Worm (Caenorhabditis elegans): ENCODE data around the gene stip-1.

Gene stip-1

DNA sequence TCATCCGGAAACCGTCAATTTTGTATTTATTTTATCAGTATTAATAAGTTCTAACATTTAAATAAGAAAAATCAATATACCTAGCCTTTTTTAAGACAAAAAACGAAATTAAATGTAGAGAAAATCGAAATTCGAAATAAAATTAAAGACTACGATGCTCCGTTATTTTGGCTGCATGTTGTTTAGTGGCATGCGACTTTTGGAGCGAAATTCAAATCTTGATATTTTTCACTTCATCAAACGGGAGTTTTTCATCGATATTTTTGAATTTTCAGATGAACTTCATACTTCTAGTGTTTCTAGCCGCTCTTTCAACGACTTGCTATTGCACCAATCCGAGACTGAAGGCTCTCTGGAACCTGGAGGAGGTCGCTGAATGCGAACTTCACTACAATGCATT is 675 bp upstream of the stip-1 start, which contains the start of gene C07E3.9 (continued):
- TF ChIP-seq nhr-77 (tag; optimal IDR thresholded peaks at IDR 0.05): no peak
- no peak for TF ChIP-seq ztf-11 (tag; optimal IDR thresholded peaks at IDR 0.05)

DNA sequence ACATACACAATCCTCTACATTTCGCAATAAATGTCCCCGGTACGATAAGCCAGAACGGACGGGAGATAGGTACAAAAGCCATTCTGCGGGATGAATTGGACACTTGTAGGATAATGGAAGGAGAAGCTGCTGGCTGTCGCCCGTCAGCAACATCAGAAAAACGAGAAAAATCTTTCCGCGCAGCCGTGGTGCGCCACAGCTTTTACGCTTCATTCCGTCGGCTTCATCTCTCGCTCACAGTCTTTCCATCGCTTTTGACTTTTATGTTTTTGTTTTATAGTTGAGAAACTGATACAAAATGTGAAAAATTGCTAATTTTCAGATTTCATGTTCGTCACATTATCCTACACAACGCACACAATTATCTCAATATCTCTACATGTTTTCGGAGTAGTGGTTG is 3.7 kb downstream of the stip-1 start, which contains the start of gene C07E3.10:
TSS of gene C07E3.10 (plus strand) at position 301 of the 400 bp plus-strand sequence.
- TF ChIP-seq sma-9 (GFP tag; optimal IDR thresholded peaks at IDR 0.05): no peak
- TF ChIP-seq sma-9 (tag; optimal IDR thresholded peaks at IDR 0.05): no peak
- TF ChIP-seq lsy-2 (tag; optimal IDR thresholded peaks at IDR 0.05): no peak
- TF ChIP-seq nhr-23 (tag; optimal IDR thresholded peaks at IDR 0.05): no peak
- no peak for TF ChIP-seq nhr-12 (tag; optimal IDR thresholded peaks at IDR 0.05)
- TF ChIP-seq skn-1 (tag; optimal IDR thresholded peaks at IDR 0.05): no peak
- TF ChIP-seq alr-1 (tag; optimal IDR thresholded peaks at IDR 0.05): no peak
- no peak for TF ChIP-seq gmeb-1 (tag; optimal IDR thresholded peaks at IDR 0.05)
- no peak for TF ChIP-seq F13H6.1 (tag; optimal IDR thresholded peaks at IDR 0.05)
- no peak for TF ChIP-seq mab-5 (tag; optimal IDR thresholded peaks at IDR 0.05)
- TF ChIP-seq nhr-10 (tag; optimal IDR thresholded peaks at IDR 0.05): no peak
- no peak for TF ChIP-seq nhr-25 (tag; optimal IDR thresholded peaks at IDR 0.05)
- TF ChIP-seq ZK546.5 (tag; optimal IDR thresholded peaks at IDR 0.05): no peak

DNA sequence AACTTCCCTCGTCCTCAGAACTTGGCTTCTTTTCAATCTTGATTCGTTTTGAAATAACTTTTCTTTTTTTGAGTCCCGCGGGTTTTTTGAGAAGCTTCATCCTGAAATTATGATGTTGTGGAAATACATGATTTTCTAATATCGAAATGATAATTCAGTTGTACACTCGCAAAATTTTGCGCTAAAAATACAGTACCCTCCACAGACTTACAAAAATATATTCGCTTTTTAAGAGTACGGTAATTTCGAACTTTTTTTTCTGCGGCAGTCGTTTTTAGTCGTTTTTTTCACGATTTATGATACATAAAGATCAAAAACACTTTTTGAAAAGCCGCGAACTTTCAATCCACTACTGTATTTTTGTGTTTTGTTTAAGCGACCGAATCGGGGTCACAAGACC is 4.8 kb downstream of the stip-1 start, which contains the start of gene pro-2:
TSS of gene pro-2 (minus strand) at position 101 of the 400 bp plus-strand sequence.
- no peak for TF ChIP-seq ceh-82 (tag; optimal IDR thresholded peaks at IDR 0.05)
- TF ChIP-seq Y55F3AM.14 (GFP tag; optimal IDR thresholded peaks at IDR 0.05): no peak
- no peak for TF ChIP-seq nhr-12 (tag; optimal IDR thresholded peaks at IDR 0.05)
- TF ChIP-seq gmeb-1 (tag; optimal IDR thresholded peaks at IDR 0.05): no peak
- no peak for TF ChIP-seq dmd-4 (tag; optimal IDR thresholded peaks at IDR 0.05)
- TF ChIP-seq mdl-1 (tag; optimal IDR thresholded peaks at IDR 0.05): no peak
- no peak for TF ChIP-seq peb-1 (tag; optimal IDR thresholded peaks at IDR 0.05)
- TF ChIP-seq nhr-129 (tag; optimal IDR thresholded peaks at IDR 0.05): no peak

ce11 chrII:10329754-10330153 is 20.1 kb downstream of the stip-1 start:
- TF ChIP-seq nhr-10 (tag; optimal IDR thresholded peaks at IDR 0.05) (no peak), unc-39 (tag; optimal IDR thresholded peaks at IDR 0.05) (no peak), aly-2 (tag; optimal IDR thresholded peaks at IDR 0.05) (no peak), mbf-1 (tag; optimal IDR thresholded peaks at IDR 0.05) (no peak), nhr-25 (tag; optimal IDR thresholded peaks at IDR 0.05) (no peak), ztf-4 (tag; optimal IDR thresholded peaks at IDR 0.05) (no peak)

- no peak for TF ChIP-seq fos-1 (tag; optimal IDR thresholded peaks at IDR 0.05)
Measured at ce11 chrII:10325615-10326232, 24.1 kb downstream of the stip-1 start, which contains the start of gene appg-1. TSS of gene appg-1 (plus strand) at chrII:10326041.

DNA sequence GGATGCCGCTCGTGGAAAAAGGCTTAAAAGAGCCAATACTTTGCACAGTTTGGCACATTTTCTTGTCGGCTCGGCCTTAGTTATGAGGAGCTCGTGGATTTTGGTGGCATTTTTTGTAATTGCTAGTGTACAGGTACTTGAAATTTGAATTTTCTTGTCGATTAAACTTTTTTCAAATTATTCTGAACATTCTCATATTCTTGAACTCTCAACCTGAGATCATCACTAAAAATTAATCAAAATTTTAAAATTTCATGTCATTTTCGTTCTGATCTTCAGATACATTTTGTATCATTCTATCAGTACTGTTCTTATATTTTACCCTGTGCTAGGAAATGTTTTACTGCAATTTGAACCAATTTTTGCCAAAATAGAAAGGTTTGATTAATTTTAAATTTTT is 28.4 kb downstream of the stip-1 start, which contains the start of gene idpp-4:
TSS of gene idpp-4 (plus strand) at position 51 of the 400 bp plus-strand sequence.
- TF ChIP-seq C34F6.9 (tag; optimal IDR thresholded peaks at IDR 0.05) (no peak), ceh-82 (tag; optimal IDR thresholded peaks at IDR 0.05) (no peak), ceh-16 (tag; optimal IDR thresholded peaks at IDR 0.05) (no peak), mdl-1 (tag; optimal IDR thresholded peaks at IDR 0.05) (no peak), fos-1 (tag; optimal IDR thresholded peaks at IDR 0.05) (no peak), unc-55 (GFP tag; optimal IDR thresholded peaks at IDR 0.05) (no peak), egl-27 (tag; optimal IDR thresholded peaks at IDR 0.05) (no peak), elt-1 (tag; optimal IDR thresholded peaks at IDR 0.05) (no peak), zag-1 (tag; optimal IDR thresholded peaks at IDR 0.05) (no peak), Y55F3AM.14 (GFP tag; optimal IDR thresholded peaks at IDR 0.05) (no peak), lsy-2 (tag; optimal IDR thresholded peaks at IDR 0.05) (no peak), sma-3 (GFP tag; optimal IDR thresholded peaks at IDR 0.05) (no peak)

Measured in whole organism, L2 larva.